Worm (Caenorhabditis elegans) whole organism, young adult: Measurements from ENCODE around the gene F25B4.8.

Experiments used
- atf-7 ChIP-seq: sonication (generic microtip); optimal IDR thresholded peaks from 2 replicates; lab custom pipeline; 2017; ENCODE audit warnings: mild to moderate bottlenecking, missing genetic modification characterization, missing compliant biosample characterization
- dpff-1 ChIP-seq: sonication (generic microtip); optimal IDR thresholded peaks from 2 replicates; lab custom pipeline; 2017; ENCODE audit warnings: mild to moderate bottlenecking, missing genetic modification characterization, missing compliant biosample characterization
- snpc-4 ChIP-seq, 5 experiments: fragments of 150-350 bp in 1 of 5; sonication (generic microtip) in 4 of 5; optimal IDR thresholded peaks; 2 replicates each; lab custom pipeline; 2014 to 2018; ENCODE audit warnings: missing genetic modification characterization in 5 of 5, missing biosample characterization in 3 of 5, antibody characterized with exemption in 2 of 5, mild to moderate bottlenecking in 2 of 5, missing compliant biosample characterization in 2 of 5, missing genotype in 2 of 5, moderate library complexity in 2 of 5, missing genetic modification reagents in 1 of 5

DNA sequence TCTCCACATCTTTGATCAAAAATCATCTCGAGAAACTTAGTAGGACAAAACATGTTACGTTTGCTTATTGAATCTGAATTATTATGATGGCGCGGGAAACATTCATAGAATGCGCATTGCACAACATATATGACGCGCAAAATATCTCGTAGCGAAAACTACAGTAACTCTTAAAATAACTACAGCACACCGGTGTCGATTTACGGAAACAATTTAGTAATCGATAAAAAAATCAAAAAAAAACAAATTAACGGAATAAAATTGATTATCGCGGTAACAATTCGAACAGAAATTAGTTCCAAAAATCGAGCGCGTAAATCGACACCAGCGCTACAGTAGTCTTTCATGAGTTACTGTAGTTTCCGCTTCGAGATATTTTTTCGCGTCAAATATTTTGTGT lies 30.6 kb upstream of the F25B4.8 start:
- TF ChIP-seq snpc-4 (GFP tag; optimal IDR thresholded peaks at IDR 0.05; lab: Kevin White, UChicago) (no peak), snpc-4 (tag; optimal IDR thresholded peaks at IDR 0.05; lab: Kevin White, UChicago) (no peak), dpff-1 (no peak), atf-7 (tag; lab: Kevin White, UChicago) (no peak)
